Fruit fly (Drosophila melanogaster) whole organism, embryonic: ENCODE measurements around the gene qtc.
A peak's percentile ranks its signal among the peaks of the same experiment; 100 is the strongest.

Source experiments
- Adf1 ChIP-seq: fragments of 200-800 bp; sonication (Bioruptor generic); IDR thresholded peaks from 2 replicates; pipeline ENCODE4 v1.3.6; 2022; ENCODE audit warnings: missing biosample characterization, missing genetic modification characterization
- B-H2 ChIP-seq: fragments of 200-800 bp; sonication (Bioruptor generic); optimal IDR thresholded peaks from 2 replicates; lab custom pipeline; 2018; ENCODE audit warnings: missing biosample characterization, mild to moderate bottlenecking, missing genetic modification characterization
- C15 ChIP-seq: fragments of 200-800 bp; sonication (Bioruptor generic); IDR thresholded peaks from 3 replicates; pipeline ENCODE4 v1.3.6; 2022; ENCODE audit warnings: missing biosample characterization, missing genetic modification characterization
- CG10147 ChIP-seq: fragments of 200-800 bp; sonication (Bioruptor generic); optimal IDR thresholded peaks from 2 replicates; lab custom pipeline; 2019; ENCODE audit warnings: missing biosample characterization, mild to moderate bottlenecking, missing genetic modification characterization, moderate library complexity
- CG10321 ChIP-seq: fragments of 200-800 bp; sonication (Bioruptor generic); IDR thresholded peaks from 2 replicates; pipeline ENCODE4 v1.3.6; 2022; ENCODE audit warnings: missing biosample characterization, missing genetic modification characterization
- CG11504 ChIP-seq: fragments of 200-800 bp; sonication (Bioruptor generic); optimal IDR thresholded peaks from 3 replicates; lab custom pipeline; 2019; ENCODE audit warnings: missing biosample characterization, mild to moderate bottlenecking, missing genetic modification characterization, moderate library complexity
- CG13424 ChIP-seq: fragments of 200-800 bp; sonication (Bioruptor generic); optimal IDR thresholded peaks from 2 replicates; lab custom pipeline; 2019; ENCODE audit warnings: missing biosample characterization, mild to moderate bottlenecking, missing genetic modification characterization, moderate library complexity
- CG15514 ChIP-seq: fragments of 200-800 bp; sonication (Bioruptor generic); optimal IDR thresholded peaks from 3 replicates; lab custom pipeline; 2017; ENCODE audit warnings: missing biosample characterization, missing genetic modification characterization, mild to moderate bottlenecking, moderate library complexity, missing genetic modification reagents
- CG17359 ChIP-seq: fragments of 200-800 bp; sonication (Bioruptor generic); optimal IDR thresholded peaks from 3 replicates; lab custom pipeline; 2018; ENCODE audit warnings: missing biosample characterization, mild to moderate bottlenecking, missing genetic modification characterization, moderate library complexity
- CG17385 ChIP-seq: fragments of 200-800 bp; sonication (Bioruptor generic); optimal IDR thresholded peaks from 3 replicates; lab custom pipeline; 2018; ENCODE audit warnings: missing biosample characterization, mild to moderate bottlenecking, missing genetic modification characterization
- CG2678 ChIP-seq: fragments of 200-800 bp; sonication (Bioruptor generic); optimal IDR thresholded peaks from 3 replicates; lab custom pipeline; 2019; ENCODE audit warnings: missing biosample characterization, mild to moderate bottlenecking, missing genetic modification characterization, moderate library complexity
- CG2712 ChIP-seq: fragments of 200-800 bp; optimal IDR thresholded peaks from 3 replicates; lab custom pipeline; 2019; ENCODE audit warnings: missing biosample characterization, mild to moderate bottlenecking, missing genetic modification characterization, moderate library complexity
- CG30403 ChIP-seq: fragments of 200-800 bp; sonication (Bioruptor generic); optimal IDR thresholded peaks from 3 replicates; lab custom pipeline; 2016; ENCODE audit warnings: missing biosample characterization, missing genetic modification characterization
- CG32767 ChIP-seq: fragments of 200-800 bp; sonication (Bioruptor generic); IDR thresholded peaks from 2 replicates; pipeline ENCODE4 v1.3.6; 2022; ENCODE audit warnings: missing biosample characterization, missing genetic modification characterization
- CG7556 ChIP-seq: fragments of 200-800 bp; sonication (Bioruptor generic); optimal IDR thresholded peaks from 2 replicates; lab custom pipeline; 2017; ENCODE audit warnings: missing biosample characterization, mild to moderate bottlenecking, missing genetic modification characterization
- CG7963 ChIP-seq: fragments of 200-800 bp; sonication (Bioruptor generic); IDR thresholded peaks from 3 replicates; pipeline ENCODE4 v1.3.6; 2022; ENCODE audit warnings: missing biosample characterization, missing genetic modification characterization; ENCODE audit not compliant: partially characterized antibody
- CoRest ChIP-seq: fragments of 200-800 bp; sonication (Bioruptor generic); optimal IDR thresholded peaks from 3 replicates; lab custom pipeline; 2018; ENCODE audit warnings: missing biosample characterization, mild to moderate bottlenecking, missing genetic modification characterization, moderate library complexity
- D19A ChIP-seq: fragments of 200-800 bp; optimal IDR thresholded peaks from 3 replicates; lab custom pipeline; 2019; ENCODE audit warnings: missing biosample characterization, mild to moderate bottlenecking, missing genetic modification characterization, moderate library complexity
- D19B ChIP-seq: fragments of 200-800 bp; sonication (Bioruptor generic); optimal IDR thresholded peaks from 2 replicates; lab custom pipeline; 2017; ENCODE audit warnings: missing biosample characterization, mild to moderate bottlenecking, missing genetic modification characterization
- Drgx ChIP-seq: fragments of 200-800 bp; sonication (Bioruptor generic); IDR thresholded peaks from 2 replicates; pipeline ENCODE4 v1.3.6; 2022; ENCODE audit warnings: missing biosample characterization, missing genetic modification characterization
- H15 ChIP-seq: fragments of 200-800 bp; sonication (Bioruptor generic); IDR thresholded peaks from 3 replicates; pipeline ENCODE4 v1.3.6; 2022; ENCODE audit warnings: missing biosample characterization, missing genetic modification characterization
- Hr51 ChIP-seq, 2 experiments: fragments of 200-800 bp; sonication (Bioruptor generic); optimal IDR thresholded peaks; 2 replicates in 1 of 2; 3 replicates in 1 of 2; lab custom pipeline; 2016 to 2018; ENCODE audit warnings: missing biosample characterization in 2 of 2, missing genetic modification characterization in 2 of 2, mild to moderate bottlenecking in 1 of 2, moderate library complexity in 1 of 2
- Hr78 ChIP-seq, 2 experiments: fragments of 200-800 bp in 1 of 2; fragments of >200 bp in 1 of 2; sonication (Bioruptor generic) in 1 of 2; optimal IDR thresholded peaks; 2 replicates each; lab custom pipeline; 2017 to 2019; ENCODE audit warnings: missing biosample characterization in 2 of 2, missing genetic modification characterization in 2 of 2, mild to moderate bottlenecking in 1 of 2, moderate library complexity in 1 of 2
- Jarid2 ChIP-seq: fragments of 200-800 bp; sonication (Bioruptor generic); optimal IDR thresholded peaks from 3 replicates; lab custom pipeline; 2017; ENCODE audit warnings: mild to moderate bottlenecking, missing biosample characterization, missing genetic modification reagents, missing genetic modification characterization
- Meics ChIP-seq: fragments of 200-800 bp; sonication (Bioruptor generic); optimal IDR thresholded peaks from 2 replicates; lab custom pipeline; 2017; ENCODE audit warnings: missing biosample characterization, mild to moderate bottlenecking, missing genetic modification characterization
- Six4 ChIP-seq: fragments of 200-800 bp; sonication (Bioruptor generic); optimal IDR thresholded peaks from 2 replicates; lab custom pipeline; 2016; ENCODE audit warnings: missing biosample characterization, missing genetic modification characterization
- Sox102F ChIP-seq: fragments of 200-800 bp; sonication (Bioruptor generic); optimal IDR thresholded peaks from 2 replicates; lab custom pipeline; 2018; ENCODE audit warnings: missing biosample characterization, mild to moderate bottlenecking, missing genetic modification characterization, moderate library complexity
- Sry-δ ChIP-seq: fragments of 200-800 bp; sonication (Bioruptor generic); optimal IDR thresholded peaks from 2 replicates; lab custom pipeline; 2016; ENCODE audit warnings: missing biosample characterization, missing genetic modification characterization
- Vsx1 ChIP-seq: fragments of 200-800 bp; sonication (Bioruptor generic); optimal IDR thresholded peaks from 2 replicates; lab custom pipeline; 2017; ENCODE audit warnings: missing biosample characterization, mild to moderate bottlenecking, missing genetic modification characterization, missing genetic modification reagents
- Xbp1 ChIP-seq: fragments of 200-800 bp; sonication (Bioruptor generic); optimal IDR thresholded peaks from 3 replicates; lab custom pipeline; 2016; ENCODE audit warnings: missing biosample characterization, mild to moderate bottlenecking, missing genetic modification characterization
- ac ChIP-seq: fragments of 200-800 bp; sonication (Bioruptor generic); optimal IDR thresholded peaks from 3 replicates; lab custom pipeline; 2017; ENCODE audit warnings: missing biosample characterization, mild to moderate bottlenecking, missing genetic modification characterization
- bsh ChIP-seq, 2 experiments: fragments of 200-800 bp; sonication (Bioruptor generic); optimal IDR thresholded peaks; 2 replicates each; lab custom pipeline; 2017 to 2018; ENCODE audit warnings: mild to moderate bottlenecking in 2 of 2, missing biosample characterization in 2 of 2, missing genetic modification characterization in 2 of 2, moderate library complexity in 1 of 2
- danr ChIP-seq: fragments of 200-800 bp; sonication (Bioruptor generic); IDR thresholded peaks from 2 replicates; pipeline ENCODE4 v1.3.6; 2022; ENCODE audit warnings: missing biosample characterization, missing genetic modification characterization
- dmrt99B ChIP-seq: fragments of 200-800 bp; sonication (Bioruptor generic); optimal IDR thresholded peaks from 2 replicates; lab custom pipeline; 2018; ENCODE audit warnings: missing biosample characterization, mild to moderate bottlenecking, missing genetic modification characterization, moderate library complexity
- fru ChIP-seq: fragments of >200 bp; optimal IDR thresholded peaks from 2 replicates; lab custom pipeline; 2017
- gem ChIP-seq: fragments of 200-800 bp; sonication (Bioruptor generic); optimal IDR thresholded peaks from 2 replicates; lab custom pipeline; 2019; ENCODE audit warnings: missing biosample characterization, mild to moderate bottlenecking, missing genetic modification characterization, moderate library complexity
- grau ChIP-seq: fragments of 200-800 bp; optimal IDR thresholded peaks from 3 replicates; lab custom pipeline; 2019; ENCODE audit warnings: missing biosample characterization, mild to moderate bottlenecking, missing genetic modification characterization, moderate library complexity
- ind ChIP-seq: fragments of 200-800 bp; sonication (Bioruptor generic); optimal IDR thresholded peaks from 3 replicates; lab custom pipeline; 2016; ENCODE audit warnings: missing biosample characterization, missing genetic modification characterization
- kah ChIP-seq: fragments of 200-800 bp; sonication (Bioruptor generic); optimal IDR thresholded peaks from 2 replicates; lab custom pipeline; 2018; ENCODE audit warnings: missing biosample characterization, mild to moderate bottlenecking, missing genetic modification characterization
- lab ChIP-seq: fragments of 200-800 bp; sonication (Bioruptor generic); optimal IDR thresholded peaks from 3 replicates; lab custom pipeline; 2017; ENCODE audit warnings: missing biosample characterization, missing genetic modification characterization, mild to moderate bottlenecking, moderate library complexity, missing genetic modification reagents
- nau ChIP-seq: fragments of 200-800 bp; sonication (Bioruptor generic); optimal IDR thresholded peaks from 3 replicates; lab custom pipeline; 2017; ENCODE audit warnings: missing biosample characterization, mild to moderate bottlenecking, missing genetic modification characterization, missing genetic modification reagents
- nom ChIP-seq: fragments of 200-800 bp; sonication (Bioruptor generic); optimal IDR thresholded peaks from 2 replicates; lab custom pipeline; 2017; ENCODE audit warnings: missing biosample characterization, missing genetic modification characterization, mild to moderate bottlenecking, moderate library complexity, missing genetic modification reagents
- oc ChIP-seq: fragments of 200-800 bp; sonication (Bioruptor generic); optimal IDR thresholded peaks from 2 replicates; lab custom pipeline; 2018; ENCODE audit warnings: missing biosample characterization, mild to moderate bottlenecking, missing genetic modification characterization, moderate library complexity
- phol ChIP-seq: fragments of 200-800 bp; sonication (Bioruptor generic); optimal IDR thresholded peaks from 3 replicates; lab custom pipeline; 2018; ENCODE audit warnings: missing biosample characterization, mild to moderate bottlenecking, missing genetic modification characterization, moderate library complexity
- sens ChIP-seq: fragments of 200-800 bp; sonication (Bioruptor generic); peaks from one replicate; lab custom pipeline; 2016; ENCODE audit warnings: missing biosample characterization, missing genetic modification characterization
- slou ChIP-seq: fragments of 200-800 bp; sonication (Bioruptor generic); optimal IDR thresholded peaks from 3 replicates; lab custom pipeline; 2016; ENCODE audit warnings: missing biosample characterization, missing genetic modification characterization
- sug ChIP-seq: fragments of 200-800 bp; optimal IDR thresholded peaks from 2 replicates; lab custom pipeline; 2019; ENCODE audit warnings: missing biosample characterization, mild to moderate bottlenecking, missing genetic modification characterization, moderate library complexity
- zfh1 ChIP-seq: fragments of 200-800 bp; sonication (Bioruptor generic); IDR thresholded peaks from 3 replicates; pipeline ENCODE4 v1.3.6; 2022; ENCODE audit warnings: missing biosample characterization, missing genetic modification characterization

qtc gene

DNA sequence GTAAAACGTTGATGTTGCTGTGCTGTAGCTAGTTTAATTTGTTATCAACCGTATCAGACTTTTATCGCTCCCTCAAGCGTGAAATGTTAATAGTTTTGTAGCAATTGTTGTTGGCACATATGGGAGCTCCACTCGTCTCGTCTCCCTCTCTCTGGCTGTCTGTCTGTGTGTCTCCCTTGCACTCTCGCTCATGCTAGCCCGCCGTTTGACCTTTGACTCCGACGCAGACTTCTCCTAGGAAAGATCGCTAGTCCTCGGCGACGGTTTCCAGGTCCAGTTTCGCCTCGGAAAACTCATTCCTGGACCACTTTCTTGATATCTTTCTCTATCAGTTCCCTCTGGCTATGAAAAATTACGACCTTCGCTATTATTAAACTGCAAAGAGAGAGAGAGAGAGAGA lies 18.6 kb downstream of the qtc start (continued):
- TF ChIP-seq ac (GFP tag; lab: Kevin White, UChicago) (no peak), sug (tag; lab: Kevin White, UChicago) (no peak), slou (GFP tag; lab: Kevin White, UChicago) (no peak), C15 (GFP tag; lab: Robert Waterston, UW) (no peak), Vsx1 (GFP tag; lab: Kevin White, UChicago) (no peak), Hr78 (GFP tag; optimal IDR thresholded peaks at IDR 0.05; lab: Kevin White, UChicago) (peak in 1 of 2 experiments; percentile 94), CG10321 (GFP tag; lab: Robert Waterston, UW) (0 out of 2 replicates have a peak, but pooled peaks have one; percentile 36), CG30403 (no peak), CG2712 (no peak), Six4 (GFP tag; lab: Kevin White, UChicago) (no peak), D19B (GFP tag; lab: Kevin White, UChicago) (no peak), Adf1 (no peak), CG7963 (no peak), CG11504 (tag; lab: Kevin White, UChicago) (no peak), danr (GFP tag; lab: Robert Waterston, UW) (no peak), CG15514 (GFP tag; lab: Kevin White, UChicago) (no peak), Xbp1 (no peak), kah (GFP tag; lab: Kevin White, UChicago) (no peak), nau (GFP tag; lab: Kevin White, UChicago) (no peak), B-H2 (GFP tag; lab: Kevin White, UChicago) (no peak)

DNA sequence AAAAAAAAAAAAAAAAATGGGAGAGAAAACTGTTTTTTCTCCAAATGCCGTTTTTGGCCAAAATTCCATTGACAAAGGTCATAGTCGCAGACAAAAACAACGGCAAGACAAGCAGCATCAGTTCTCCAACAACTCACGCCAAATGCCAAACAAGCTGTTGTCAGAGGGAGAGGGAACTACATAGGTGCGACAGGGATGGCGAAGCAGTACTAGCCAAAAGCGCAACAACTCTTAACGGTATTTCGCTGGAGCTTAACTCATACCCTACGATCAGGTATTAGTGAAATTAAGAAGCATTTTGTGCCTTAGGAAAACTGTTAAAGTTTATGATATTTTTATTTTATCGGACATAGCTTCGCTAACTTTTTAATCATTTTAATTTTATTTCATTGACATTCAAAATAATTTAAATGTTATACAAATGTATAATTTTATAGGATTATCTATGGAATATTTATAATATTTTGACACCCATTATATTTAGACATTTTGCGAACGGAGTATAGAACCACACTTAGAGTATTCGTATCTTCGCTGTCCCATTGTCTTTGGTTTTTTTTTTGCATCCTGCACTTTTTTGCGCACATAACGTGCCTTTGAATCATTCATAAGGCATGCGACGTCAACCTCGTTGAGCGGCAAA lies 19.7 kb downstream of the qtc start:
- peak; percentile 16 for TF ChIP-seq grau (tag; lab: Kevin White, UChicago)
- no peak for TF ChIP-seq CG32767 (GFP tag; lab: Robert Waterston, UW)
- TF ChIP-seq lab (GFP tag; lab: Kevin White, UChicago), result peak; percentile 16
- peak; percentile 32 for TF ChIP-seq dmrt99B (tag; lab: Kevin White, UChicago)
- peak; percentile 20 for TF ChIP-seq CG13424 (tag; lab: Kevin White, UChicago)
- TF ChIP-seq Hr51 (GFP tag; optimal IDR thresholded peaks at IDR 0.05; lab: Kevin White, UChicago), result peak in 1 of 2 experiments; percentile 63
- TF ChIP-seq sens (GFP tag; lab: Kevin White, UChicago), result peak; percentile 59
- TF ChIP-seq Sry-δ (GFP tag; lab: Kevin White, UChicago), result no peak
- TF ChIP-seq Hr78 (GFP tag; optimal IDR thresholded peaks at IDR 0.05; lab: Kevin White, UChicago), result peak in 1 of 2 experiments; percentile 2
- TF ChIP-seq ind (GFP tag; lab: Kevin White, UChicago), result peak; percentile 10
- TF ChIP-seq zfh1 (GFP tag; lab: Robert Waterston, UW), result 0 out of 3 replicates have a peak, but pooled peaks have one; percentile 28
- peak; percentile 28 for TF ChIP-seq CG7556 (GFP tag; lab: Kevin White, UChicago)
- peak; percentile 65 for TF ChIP-seq nom (GFP tag; lab: Kevin White, UChicago)
- TF ChIP-seq phol (tag; lab: Kevin White, UChicago), result peak; percentile 45
- TF ChIP-seq Meics (GFP tag; lab: Kevin White, UChicago), result peak; percentile 2
- peak in 1 of 2 experiments; percentile 77 for TF ChIP-seq bsh (GFP tag; optimal IDR thresholded peaks at IDR 0.05; lab: Kevin White, UChicago)
- TF ChIP-seq D19A (tag; lab: Kevin White, UChicago), result peak; percentile 48
- no peak for TF ChIP-seq fru
- peak; percentile 39 for TF ChIP-seq oc
- TF ChIP-seq CG17359, result peak; percentile 20
- no peak for TF ChIP-seq H15
- TF ChIP-seq Drgx, result peak; percentile 87
- TF ChIP-seq Jarid2 (GFP tag; lab: Kevin White, UChicago), result no peak
- TF ChIP-seq CG17385 (GFP tag; lab: Kevin White, UChicago), result no peak
- peak; percentile 62 for TF ChIP-seq Sox102F (GFP tag; lab: Kevin White, UChicago)
- peak; percentile 57 for TF ChIP-seq gem (tag; lab: Kevin White, UChicago)
- peak; percentile 14 for TF ChIP-seq CG2712
- TF ChIP-seq CG30403, result peak; percentile 10
- TF ChIP-seq CG2678, result peak; percentile 53
- TF ChIP-seq CoRest, result peak; percentile 18
- peak; percentile 2 for TF ChIP-seq CG10147
